Fruit fly (Drosophila melanogaster) whole organism, prepupa: Measurements from ENCODE around the gene CG17751.

Experiments used
- CG10631 ChIP-seq: fragments of 200-800 bp; sonication (Bioruptor generic); optimal IDR thresholded peaks from 2 replicates; lab custom pipeline; 2016; ENCODE audit warnings: missing biosample characterization, missing genetic modification characterization
- CG10669 ChIP-seq: fragments of 200-800 bp; sonication (Bioruptor generic); optimal IDR thresholded peaks from 3 replicates; lab custom pipeline; 2018; ENCODE audit warnings: missing biosample characterization, mild to moderate bottlenecking, missing genetic modification characterization, moderate library complexity
- CG11294 ChIP-seq: fragments of 200-800 bp; sonication (Bioruptor generic); IDR thresholded peaks from 2 replicates; pipeline ENCODE4 v1.3.6; 2022; ENCODE audit warnings: missing biosample characterization, missing genetic modification characterization
- CG11902 ChIP-seq: fragments of 200-800 bp; sonication (Bioruptor generic); optimal IDR thresholded peaks from 3 replicates; lab custom pipeline; 2016; ENCODE audit warnings: missing biosample characterization, missing genetic modification characterization
- CG15336 ChIP-seq: fragments of 200-800 bp; sonication (Bioruptor generic); IDR thresholded peaks from 2 replicates; pipeline ENCODE4 v1.3.6; 2022; ENCODE audit warnings: missing biosample characterization, missing genetic modification characterization
- CG1621 ChIP-seq: fragments of 200-800 bp; sonication (Bioruptor generic); optimal IDR thresholded peaks from 3 replicates; lab custom pipeline; 2018; ENCODE audit warnings: missing biosample characterization, mild to moderate bottlenecking, missing genetic modification characterization
- CG3032 ChIP-seq: fragments of 200-800 bp; optimal IDR thresholded peaks from 2 replicates; lab custom pipeline; 2019; ENCODE audit warnings: missing biosample characterization, mild to moderate bottlenecking, missing genetic modification characterization, moderate library complexity
- CG31627 ChIP-seq: fragments of 200-800 bp; sonication (Bioruptor generic); optimal IDR thresholded peaks from 3 replicates; lab custom pipeline; 2016; ENCODE audit warnings: missing biosample characterization, missing genetic modification characterization
- CG34406 ChIP-seq: fragments of 200-800 bp; sonication (Bioruptor generic); optimal IDR thresholded peaks from 3 replicates; lab custom pipeline; 2016; ENCODE audit warnings: missing biosample characterization, missing genetic modification characterization
- CG3919 ChIP-seq: fragments of 200-800 bp; sonication (Bioruptor generic); optimal IDR thresholded peaks from 3 replicates; lab custom pipeline; 2016; ENCODE audit warnings: missing biosample characterization, missing genetic modification characterization
- CG4318 ChIP-seq: fragments of 200-800 bp; sonication (Bioruptor generic); optimal IDR thresholded peaks from 3 replicates; lab custom pipeline; 2017; ENCODE audit warnings: missing biosample characterization, mild to moderate bottlenecking, missing genetic modification characterization
- CG6163 ChIP-seq: fragments of 200-800 bp; sonication (Bioruptor generic); IDR thresholded peaks from 3 replicates; pipeline ENCODE4 v1.3.6; 2022; ENCODE audit warnings: missing biosample characterization, missing genetic modification characterization
- CG6276 ChIP-seq: fragments of 200-800 bp; sonication (Bioruptor generic); optimal IDR thresholded peaks from 2 replicates; lab custom pipeline; 2017; ENCODE audit warnings: missing biosample characterization, mild to moderate bottlenecking, missing genetic modification characterization
- CG6792 ChIP-seq: fragments of 200-800 bp; sonication (Bioruptor generic); optimal IDR thresholded peaks from 3 replicates; lab custom pipeline; 2016; ENCODE audit warnings: missing biosample characterization, missing genetic modification characterization
- CG6808 ChIP-seq: fragments of 200-800 bp; sonication (Bioruptor generic); optimal IDR thresholded peaks from 3 replicates; lab custom pipeline; 2017; ENCODE audit warnings: missing biosample characterization, missing genetic modification characterization, mild to moderate bottlenecking, moderate library complexity, missing genetic modification reagents
- CG6854 ChIP-seq: fragments of 200-800 bp; sonication (Bioruptor generic); optimal IDR thresholded peaks from 2 replicates; lab custom pipeline; 2017; ENCODE audit warnings: missing biosample characterization, mild to moderate bottlenecking, missing genetic modification characterization
- CG8119 ChIP-seq: fragments of 200-800 bp; sonication (Bioruptor generic); IDR thresholded peaks from 3 replicates; pipeline ENCODE4 v1.3.6; 2022; ENCODE audit warnings: missing biosample characterization, missing genetic modification characterization
- CG8319 ChIP-seq: fragments of 200-800 bp; sonication (Bioruptor generic); optimal IDR thresholded peaks from 3 replicates; lab custom pipeline; 2016; ENCODE audit warnings: missing biosample characterization, missing genetic modification characterization
- CG8632 ChIP-seq: fragments of 200-800 bp; sonication (Bioruptor generic); optimal IDR thresholded peaks from 3 replicates; lab custom pipeline; 2016; ENCODE audit warnings: missing biosample characterization, missing genetic modification characterization
- CG9139 ChIP-seq: fragments of 200-800 bp; sonication (Bioruptor generic); optimal IDR thresholded peaks from 3 replicates; lab custom pipeline; 2017; ENCODE audit warnings: missing biosample characterization, mild to moderate bottlenecking, missing genetic modification characterization
- Eip75B ChIP-seq: fragments of 200-800 bp; sonication (Bioruptor generic); optimal IDR thresholded peaks from 3 replicates; lab custom pipeline; 2016; ENCODE audit warnings: missing biosample characterization, missing genetic modification characterization
- Eip78C ChIP-seq: fragments of 200-800 bp; sonication (Bioruptor generic); peaks from one replicate; lab custom pipeline; 2016; ENCODE audit warnings: missing biosample characterization, missing genetic modification characterization
- Eip93F ChIP-seq: fragments of 200-800 bp; sonication (Bioruptor generic); optimal IDR thresholded peaks from 2 replicates; lab custom pipeline; 2016; ENCODE audit warnings: missing biosample characterization, mild to moderate bottlenecking, missing genetic modification characterization
- Gug ChIP-seq: fragments of 200-800 bp; sonication (Bioruptor generic); IDR thresholded peaks from 2 replicates; pipeline ENCODE4 v1.3.6; 2022; ENCODE audit warnings: missing biosample characterization, missing genetic modification characterization
- Hr38 ChIP-seq: sonication (Bioruptor generic); optimal IDR thresholded peaks from 2 replicates; lab custom pipeline; 2016; ENCODE audit warnings: missing biosample characterization, missing genetic modification characterization
- Hr4 ChIP-seq: fragments of 200-800 bp; sonication (Bioruptor generic); optimal IDR thresholded peaks from 3 replicates; lab custom pipeline; 2016; ENCODE audit warnings: missing biosample characterization, missing genetic modification characterization
- Lpt ChIP-seq: fragments of 200-800 bp; sonication (Bioruptor generic); optimal IDR thresholded peaks from 3 replicates; lab custom pipeline; 2016; ENCODE audit warnings: missing biosample characterization, missing genetic modification characterization
- Met ChIP-seq: fragments of 200-800 bp; sonication (Bioruptor generic); optimal IDR thresholded peaks from 3 replicates; lab custom pipeline; 2016; ENCODE audit warnings: missing biosample characterization, missing genetic modification characterization
- OdsH ChIP-seq: fragments of 200-800 bp; sonication (Bioruptor generic); optimal IDR thresholded peaks from 3 replicates; lab custom pipeline; 2016; ENCODE audit warnings: missing biosample characterization, missing genetic modification characterization
- Smox ChIP-seq: fragments of 200-800 bp; sonication (Bioruptor generic); optimal IDR thresholded peaks from 3 replicates; lab custom pipeline; 2016; ENCODE audit warnings: missing biosample characterization, missing genetic modification characterization
- Sox102F ChIP-seq: fragments of 200-800 bp; sonication (Bioruptor generic); optimal IDR thresholded peaks from 2 replicates; lab custom pipeline; 2016; ENCODE audit warnings: missing biosample characterization, mild to moderate bottlenecking, missing genetic modification characterization
- Sox14 ChIP-seq: fragments of 200-800 bp; sonication (Bioruptor generic); optimal IDR thresholded peaks from 3 replicates; lab custom pipeline; 2016; ENCODE audit warnings: missing biosample characterization, missing genetic modification characterization
- Sox15 ChIP-seq: fragments of 200-800 bp; sonication (Bioruptor generic); optimal IDR thresholded peaks from 3 replicates; lab custom pipeline; 2016; ENCODE audit warnings: missing biosample characterization, missing genetic modification characterization
- achi ChIP-seq: fragments of 200-800 bp; sonication (Bioruptor generic); optimal IDR thresholded peaks from 3 replicates; lab custom pipeline; 2016; ENCODE audit warnings: missing biosample characterization, missing genetic modification characterization
- acj6 ChIP-seq: fragments of 200-800 bp; sonication (Bioruptor generic); optimal IDR thresholded peaks from 3 replicates; lab custom pipeline; 2016; ENCODE audit warnings: missing biosample characterization, missing genetic modification characterization
- dac ChIP-seq: fragments of 200-800 bp; sonication (Bioruptor generic); optimal IDR thresholded peaks from 2 replicates; lab custom pipeline; 2017; ENCODE audit warnings: missing biosample characterization, mild to moderate bottlenecking, missing genetic modification characterization
- dsx ChIP-seq: fragments of 200-800 bp; optimal IDR thresholded peaks from 3 replicates; lab custom pipeline; 2019; ENCODE audit warnings: missing biosample characterization, mild to moderate bottlenecking, missing genetic modification characterization, moderate library complexity; ENCODE audit not compliant: poor library complexity, severe bottlenecking
- eg ChIP-seq: fragments of 200-800 bp; sonication (Bioruptor generic); IDR thresholded peaks from 3 replicates; pipeline ENCODE4 v1.3.6; 2022; ENCODE audit warnings: missing biosample characterization, missing genetic modification characterization
- esn ChIP-seq: fragments of 200-800 bp; sonication (Bioruptor generic); optimal IDR thresholded peaks from 2 replicates; lab custom pipeline; 2016; ENCODE audit warnings: missing biosample characterization, mild to moderate bottlenecking, missing genetic modification characterization, moderate library complexity
- fd59A ChIP-seq: fragments of 200-800 bp; sonication (Bioruptor generic); optimal IDR thresholded peaks from 2 replicates; lab custom pipeline; 2017; ENCODE audit warnings: missing biosample characterization, mild to moderate bottlenecking, missing genetic modification characterization, missing genetic modification reagents
- fd85E ChIP-seq: fragments of 200-800 bp; sonication (Bioruptor generic); optimal IDR thresholded peaks from 3 replicates; lab custom pipeline; 2016; ENCODE audit warnings: missing biosample characterization, missing genetic modification characterization
- fkh ChIP-seq: fragments of 200-800 bp; sonication (Bioruptor generic); optimal IDR thresholded peaks from 3 replicates; lab custom pipeline; 2017; ENCODE audit warnings: missing biosample characterization, mild to moderate bottlenecking, missing genetic modification characterization, moderate library complexity
- lz ChIP-seq: fragments of 200-800 bp; sonication (Bioruptor generic); optimal IDR thresholded peaks from 3 replicates; lab custom pipeline; 2016; ENCODE audit warnings: missing biosample characterization, missing genetic modification characterization
- net ChIP-seq: fragments of 200-800 bp; sonication (Bioruptor generic); optimal IDR thresholded peaks from 3 replicates; lab custom pipeline; 2016; ENCODE audit warnings: missing biosample characterization, missing genetic modification characterization
- salr ChIP-seq, 2 experiments: fragments of 200-800 bp; sonication (Bioruptor generic); optimal IDR thresholded peaks; 3 replicates each; lab custom pipeline; 2016 to 2018; ENCODE audit warnings: missing biosample characterization in 2 of 2, missing genetic modification characterization in 2 of 2, mild to moderate bottlenecking in 1 of 2
- spab ChIP-seq: fragments of 200-800 bp; sonication (Bioruptor generic); optimal IDR thresholded peaks from 2 replicates; lab custom pipeline; 2017; ENCODE audit warnings: missing biosample characterization, mild to moderate bottlenecking, missing genetic modification characterization, missing genetic modification reagents
- ss ChIP-seq, 2 experiments: fragments of 200-800 bp; sonication (Bioruptor generic); optimal IDR thresholded peaks; 2 replicates in 1 of 2; 3 replicates in 1 of 2; lab custom pipeline; 2017 to 2018; ENCODE audit warnings: mild to moderate bottlenecking in 2 of 2, missing biosample characterization in 2 of 2, missing genetic modification characterization in 2 of 2, moderate library complexity in 1 of 2
- svp ChIP-seq: fragments of 200-800 bp; sonication (Bioruptor generic); peaks from one replicate; lab custom pipeline; 2016; ENCODE audit warnings: missing biosample characterization, missing genetic modification characterization
- topi ChIP-seq: fragments of 200-800 bp; sonication (Bioruptor generic); optimal IDR thresholded peaks from 3 replicates; lab custom pipeline; 2016; ENCODE audit warnings: missing biosample characterization, missing genetic modification characterization
- vri ChIP-seq: fragments of 200-800 bp; sonication (Bioruptor generic); optimal IDR thresholded peaks from 3 replicates; lab custom pipeline; 2016; ENCODE audit warnings: missing biosample characterization, mild to moderate bottlenecking, missing genetic modification characterization

The CG17751 gene

DNA sequence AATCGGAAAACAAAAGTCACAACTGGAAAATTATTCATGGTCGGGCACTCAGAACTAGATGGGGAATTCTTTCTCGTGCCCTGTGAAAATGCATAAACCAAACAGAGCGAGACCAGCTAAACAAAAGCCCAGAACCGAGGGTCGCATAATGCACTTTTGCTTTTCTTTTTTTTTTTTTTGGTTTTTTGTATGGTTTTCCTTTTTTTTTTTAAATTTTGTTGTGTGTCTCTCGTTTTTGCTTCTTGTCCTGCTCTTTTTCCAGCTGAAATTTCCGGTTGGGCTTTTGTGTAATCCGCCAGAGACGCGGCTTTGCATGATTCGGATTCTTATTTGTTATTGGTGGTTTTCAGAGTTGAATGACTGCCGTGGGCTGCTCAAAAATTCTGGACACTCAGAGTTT lies 25.2 kb upstream of the CG17751 start (continued):
- TF ChIP-seq Sox15 (GFP tag; lab: Kevin White, UChicago) (no peak), net (GFP tag; lab: Kevin White, UChicago) (no peak), eg (GFP tag; lab: Robert Waterston, UW) (peak; percentile 16; the same call in 1 of the 3 replicates), achi (GFP tag; lab: Kevin White, UChicago) (no peak), CG34406 (GFP tag; lab: Kevin White, UChicago) (no peak), Met (GFP tag; lab: Kevin White, UChicago) (no peak), dsx (GFP tag; lab: Kevin White, UChicago) (no peak), CG6792 (GFP tag; lab: Kevin White, UChicago) (no peak), Hr4 (GFP tag; lab: Kevin White, UChicago) (no peak), CG6163 (GFP tag; lab: Robert Waterston, UW) (peak; percentile 33; the same call in 2 of the 3 replicates), CG9139 (GFP tag; lab: Kevin White, UChicago) (peak; percentile 11), dac (GFP tag; lab: Kevin White, UChicago) (no peak), CG10631 (no peak), Eip93F (no peak), Eip75B (GFP tag; lab: Kevin White, UChicago) (no peak), acj6 (GFP tag; lab: Kevin White, UChicago) (no peak), esn (GFP tag; lab: Kevin White, UChicago) (no peak), CG8632 (GFP tag; lab: Kevin White, UChicago) (no peak), CG11294 (no peak)

DNA sequence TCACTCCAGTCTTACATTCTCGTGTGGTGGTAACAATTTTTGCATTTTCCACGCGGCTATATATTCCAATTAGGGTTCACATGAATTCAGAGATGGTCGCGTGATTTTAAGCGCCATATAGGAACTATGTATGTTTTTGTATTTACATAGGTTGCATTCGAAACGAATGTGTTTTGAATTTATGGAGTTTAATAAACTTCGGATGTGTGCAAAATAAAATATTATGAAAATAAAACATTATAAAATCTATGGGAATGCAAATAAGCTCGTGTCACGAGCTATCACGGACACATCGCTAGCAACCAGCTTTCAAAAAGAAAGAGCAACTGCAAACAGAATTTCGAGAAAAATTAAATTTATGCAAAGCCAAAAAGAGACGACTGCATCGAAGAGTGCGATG lies 23.7 kb upstream of the CG17751 start:
- TF ChIP-seq esn (GFP tag; lab: Kevin White, UChicago) (peak; percentile 29), CG8119 (no peak; the same call in 2 of the 3 replicates), Hr4 (GFP tag; lab: Kevin White, UChicago) (peak; percentile 8), CG3032 (tag; lab: Kevin White, UChicago) (no peak), CG34406 (GFP tag; lab: Kevin White, UChicago) (no peak), CG31627 (GFP tag; lab: Kevin White, UChicago) (no peak), CG6163 (GFP tag; lab: Robert Waterston, UW) (0 out of 3 replicates have a peak, but pooled peaks have one; percentile 20), vri (no peak), dsx (GFP tag; lab: Kevin White, UChicago) (no peak), Eip78C (peak; percentile 63), CG15336 (GFP tag; lab: Robert Waterston, UW) (no peak), OdsH (no peak), Eip93F (no peak), Sox14 (no peak), net (GFP tag; lab: Kevin White, UChicago) (no peak), Sox15 (GFP tag; lab: Kevin White, UChicago) (no peak), Smox (GFP tag; lab: Kevin White, UChicago) (no peak), fd85E (GFP tag; lab: Kevin White, UChicago) (no peak), CG10669 (GFP tag; lab: Kevin White, UChicago) (no peak), Lpt (no peak), CG6808 (no peak), lz (GFP tag; lab: Kevin White, UChicago) (no peak), CG3919 (GFP tag; lab: Kevin White, UChicago) (no peak), CG11902 (no peak), Sox102F (no peak), CG8319 (GFP tag; lab: Kevin White, UChicago) (no peak), CG1621 (no peak), topi (GFP tag; lab: Kevin White, UChicago) (no peak), CG6854 (GFP tag; lab: Kevin White, UChicago) (no peak), spab (GFP tag; lab: Kevin White, UChicago) (no peak), CG4318 (no peak), ss (GFP tag; optimal IDR thresholded peaks at IDR 0.05; lab: Kevin White, UChicago) (peak in 1 of 2 experiments; percentile 8), eg (GFP tag; lab: Robert Waterston, UW) (no peak; the same call in 2 of the 3 replicates), svp (peak; percentile 65), CG6276 (no peak), salr (GFP tag; optimal IDR thresholded peaks at IDR 0.05; lab: Kevin White, UChicago) (no peak), fd59A (no peak), Gug (no peak), Hr38 (GFP tag; lab: Kevin White, UChicago) (no peak), fkh (GFP tag; lab: Kevin White, UChicago) (peak; percentile 12)
